Fruit fly (Drosophila melanogaster): ENCODE measurements around the gene CG9286.

Gene CG9286

DNA sequence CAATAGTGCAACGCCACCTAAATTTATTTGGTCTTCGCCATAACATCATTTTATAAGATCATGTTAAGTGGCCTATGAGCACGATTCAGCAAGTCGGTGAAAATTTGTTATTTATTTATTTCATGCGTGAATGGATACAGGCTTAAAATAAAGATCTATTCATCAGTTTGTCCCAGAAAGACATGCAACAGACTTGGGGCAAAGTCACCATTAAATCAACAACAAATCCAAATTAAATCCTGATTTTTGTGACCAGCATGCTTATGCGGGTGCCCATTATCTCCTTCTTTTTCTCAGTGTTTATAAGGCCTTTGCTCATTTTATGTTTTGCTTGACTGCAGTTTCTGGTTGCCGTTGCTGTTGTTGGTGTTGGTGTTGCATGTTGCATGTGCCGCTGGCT, 27.1 kb downstream of the CG9286 start:
- TF ChIP-seq Pif1A (GFP tag; optimal IDR thresholded peaks at IDR 0.05) (peak; percentile 60), CG15710 (tag; optimal IDR thresholded peaks at IDR 0.05) (peak; percentile 37), CG8159 (tag; optimal IDR thresholded peaks at IDR 0.05) (peak; percentile 40), CG9948 (tag; optimal IDR thresholded peaks at IDR 0.05) (peak; percentile 53), fd96Ca (GFP tag; IDR thresholded peaks at IDR 0.05) (no peak), CG10348 (GFP tag; IDR thresholded peaks at IDR 0.05) (no peak), CG4496 (GFP tag; IDR thresholded peaks at IDR 0.05) (0 out of 3 replicates have a peak, but pooled peaks have one; percentile 5), D1 (tag; optimal IDR thresholded peaks at IDR 0.05) (no peak), CG12605 (GFP tag; IDR thresholded peaks at IDR 0.05) (no peak), EcR (GFP tag; optimal IDR thresholded peaks at IDR 0.05) (no peak), Snoo (tag; optimal IDR thresholded peaks at IDR 0.05) (peak; percentile 17), Ets98B (GFP tag; IDR thresholded peaks at IDR 0.05) (peak; percentile 29; the same call in 1 of the 2 replicates), CG17806 (tag; optimal IDR thresholded peaks at IDR 0.05) (no peak), gl (tag; optimal IDR thresholded peaks at IDR 0.05) (no peak), CG13204 (GFP tag; optimal IDR thresholded peaks at IDR 0.05) (no peak), CG32121 (GFP tag; IDR thresholded peaks at IDR 0.05) (no peak), Pif1B (GFP tag; optimal IDR thresholded peaks at IDR 0.05) (peak; percentile 54), CG8301 (tag; optimal IDR thresholded peaks at IDR 0.05) (peak; percentile 70), CG34367 (tag; optimal IDR thresholded peaks at IDR 0.05) (peak; percentile 16), rn (GFP tag; IDR thresholded peaks at IDR 0.05) (0 out of 2 replicates have a peak, but pooled peaks have one; percentile 15), CG14655 (GFP tag; optimal IDR thresholded peaks at IDR 0.05) (peak; percentile 80)

DNA sequence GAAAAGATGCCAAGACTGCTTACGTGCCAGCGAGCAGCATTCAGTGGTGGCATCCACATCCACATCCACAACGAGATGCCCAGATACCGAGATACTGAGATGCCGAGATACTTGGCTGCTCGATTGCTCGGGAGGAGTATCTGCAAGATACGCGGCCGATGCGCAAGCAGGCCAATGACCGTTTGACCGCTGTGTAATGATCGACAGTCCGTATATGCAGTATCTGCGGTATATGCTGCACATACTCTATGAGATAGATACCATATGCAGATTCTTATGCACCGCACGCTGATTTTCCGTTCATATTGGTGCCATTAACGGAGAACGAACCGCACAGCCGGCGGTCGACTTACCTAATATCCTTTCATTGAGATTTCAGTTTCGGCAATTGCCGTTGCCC, 28.5 kb downstream of the CG9286 start:
- TF ChIP-seq CG12605 (GFP tag; IDR thresholded peaks at IDR 0.05) (no peak), EcR (GFP tag; optimal IDR thresholded peaks at IDR 0.05) (peak; percentile 51)

DNA sequence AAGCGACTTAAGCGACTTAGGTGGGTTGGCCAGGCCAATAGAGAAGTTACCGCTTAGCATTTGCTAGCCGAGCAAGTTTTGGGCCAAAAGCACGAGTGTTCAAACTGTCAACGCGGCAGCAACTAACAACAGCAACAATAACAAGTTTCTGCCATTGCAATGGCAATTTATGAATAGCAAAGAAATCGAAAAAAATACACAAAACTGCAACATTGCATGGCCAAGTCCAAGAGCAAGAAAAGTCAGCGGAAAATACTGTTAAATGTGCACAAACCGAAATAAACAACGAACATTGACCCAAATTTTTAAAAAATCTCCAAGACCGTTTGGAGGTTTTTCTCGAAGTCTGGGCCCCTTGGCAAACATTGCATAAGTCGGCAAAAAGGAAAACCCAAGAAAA, 29.5 kb downstream of the CG9286 start:
- no peak for TF ChIP-seq Snoo (tag; optimal IDR thresholded peaks at IDR 0.05)
- no peak for TF ChIP-seq gl (tag; optimal IDR thresholded peaks at IDR 0.05)
- no peak for TF ChIP-seq Pif1B (GFP tag; optimal IDR thresholded peaks at IDR 0.05)
- TF ChIP-seq CG12605 (GFP tag; IDR thresholded peaks at IDR 0.05), result no peak

DNA sequence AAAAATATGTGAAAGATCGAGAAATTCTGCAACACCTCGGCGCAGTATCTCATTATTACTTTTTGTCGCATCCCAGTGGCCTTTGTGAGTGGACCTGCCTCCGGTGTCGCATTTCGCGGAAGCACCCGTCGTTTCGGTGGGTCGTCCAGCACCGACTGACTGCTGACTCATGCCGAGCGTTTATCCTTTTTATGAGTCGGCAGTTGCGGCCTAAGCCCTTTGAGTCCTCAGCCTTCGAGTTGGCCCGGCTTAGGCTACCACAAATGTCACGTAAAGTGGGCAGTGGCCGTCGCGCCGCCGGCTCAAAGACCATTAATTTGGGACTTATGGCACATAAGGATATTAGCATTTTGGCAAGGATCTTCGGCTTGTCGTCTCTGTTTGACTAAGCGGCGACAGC, 31.0 kb downstream of the CG9286 start:
- TF ChIP-seq gl (tag; optimal IDR thresholded peaks at IDR 0.05), result no peak

DNA sequence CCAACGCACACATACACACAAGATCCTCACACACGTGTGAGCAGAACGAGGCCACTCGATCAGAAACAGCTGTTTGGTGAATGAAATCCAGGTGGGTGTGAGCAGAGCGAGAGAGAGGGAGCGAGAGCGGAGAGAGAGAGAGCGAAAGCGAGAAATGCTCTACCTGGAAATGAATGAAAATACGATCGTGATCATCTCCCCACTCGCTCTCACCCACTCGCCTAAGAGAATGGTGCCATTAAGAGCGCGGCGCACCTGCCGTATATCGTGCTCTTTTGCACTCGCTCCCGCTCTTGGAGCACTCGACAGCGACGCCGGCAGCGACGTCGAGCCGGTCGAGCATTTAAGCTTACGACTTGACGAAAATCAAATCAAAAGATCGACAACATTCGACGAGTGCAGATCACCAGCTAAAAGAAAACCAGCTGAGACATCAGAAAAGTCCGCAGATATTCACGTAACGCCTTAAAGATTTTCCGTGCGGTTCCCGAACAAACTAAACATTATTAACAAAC, 32.0 kb downstream of the CG9286 start, which contains the start of the genes tal-1A, tal-2A, tal-3A and tal-AA:
tal-1A (plus strand) TSS at position 374 of the 515 bp plus-strand sequence.
tal-2A (plus strand) TSS at position 374 of the 515 bp plus-strand sequence.
tal-3A (plus strand) TSS at position 374 of the 515 bp plus-strand sequence.
tal-AA (plus strand) TSS at position 374 of the 515 bp plus-strand sequence.
- TF ChIP-seq CG14655 (GFP tag; optimal IDR thresholded peaks at IDR 0.05), result no peak
- peak; percentile 66 for TF ChIP-seq CG32121 (GFP tag; IDR thresholded peaks at IDR 0.05)
- peak; percentile 47 for TF ChIP-seq Pif1A (GFP tag; optimal IDR thresholded peaks at IDR 0.05)
- no peak for TF ChIP-seq CG8301 (tag; optimal IDR thresholded peaks at IDR 0.05)
- peak; percentile 68; the same call in 1 of the 2 replicates for TF ChIP-seq Ets98B (GFP tag; IDR thresholded peaks at IDR 0.05)
- TF ChIP-seq CG15710 (tag; optimal IDR thresholded peaks at IDR 0.05), result no peak
- no peak for TF ChIP-seq CG10348 (GFP tag; IDR thresholded peaks at IDR 0.05)
- no peak for TF ChIP-seq D1 (tag; optimal IDR thresholded peaks at IDR 0.05)
- TF ChIP-seq CG9948 (tag; optimal IDR thresholded peaks at IDR 0.05), result no peak
- TF ChIP-seq gl (tag; optimal IDR thresholded peaks at IDR 0.05), result peak; percentile 14
- peak; percentile 29 for TF ChIP-seq Snoo (tag; optimal IDR thresholded peaks at IDR 0.05)
- peak; percentile 75 for TF ChIP-seq Pif1B (GFP tag; optimal IDR thresholded peaks at IDR 0.05)
- TF ChIP-seq EcR (GFP tag; optimal IDR thresholded peaks at IDR 0.05), result peak; percentile 73
- peak; percentile 73 for TF ChIP-seq fd96Ca (GFP tag; IDR thresholded peaks at IDR 0.05)
- TF ChIP-seq CG12605 (GFP tag; IDR thresholded peaks at IDR 0.05), result peak; percentile 69
- TF ChIP-seq CG4496 (GFP tag; IDR thresholded peaks at IDR 0.05), result no peak

DNA sequence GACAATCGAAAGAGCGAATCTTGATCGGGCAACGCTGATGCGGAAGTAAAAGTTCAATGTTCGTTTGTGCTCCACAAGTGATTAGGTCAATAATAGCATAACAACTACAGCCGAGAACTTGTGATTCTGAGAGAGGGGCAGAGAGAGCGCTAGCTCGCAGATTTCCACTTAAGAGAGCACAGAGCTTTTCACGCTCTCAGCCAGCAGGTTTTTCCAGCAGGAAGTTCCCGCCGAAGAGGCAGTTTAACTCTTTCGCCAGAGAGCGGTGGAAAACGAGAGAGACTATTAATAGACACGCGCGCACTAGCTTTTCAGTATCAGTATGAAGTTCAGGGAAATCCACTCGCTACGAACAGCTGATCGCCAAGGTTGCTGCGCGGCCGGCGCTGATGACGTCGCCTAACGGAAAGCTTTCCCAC, 34.3 kb downstream of the CG9286 start:
- TF ChIP-seq Ets98B (GFP tag; IDR thresholded peaks at IDR 0.05) (peak; percentile 64; the same call in 1 of the 2 replicates), EcR (GFP tag; optimal IDR thresholded peaks at IDR 0.05) (peak; percentile 63), CG13204 (GFP tag; optimal IDR thresholded peaks at IDR 0.05) (no peak), fd96Ca (GFP tag; IDR thresholded peaks at IDR 0.05) (peak; percentile 43; the same call in 1 of the 3 replicates), CG4496 (GFP tag; IDR thresholded peaks at IDR 0.05) (no peak; the same call in 2 of the 3 replicates), CG32121 (GFP tag; IDR thresholded peaks at IDR 0.05) (peak; percentile 71), CG12605 (GFP tag; IDR thresholded peaks at IDR 0.05) (peak; percentile 48)
